Fruit fly (Drosophila melanogaster): ENCODE measurements around the gene NijA.
A peak's percentile ranks its signal among the peaks of the same experiment; 100 is the strongest.

dm6 chr3L:10665433-10666150 lies 31.1 kb downstream of the NijA start:
- TF ChIP-seq CG3065 (GFP tag; optimal IDR thresholded peaks at IDR 0.05) (peak; percentile 95), NC2β (GFP tag; optimal IDR thresholded peaks at IDR 0.05) (peak; percentile 83), croc (GFP tag; conservative IDR thresholded peaks at IDR 0.05) (peak; percentile 93), CG10147 (GFP tag; optimal IDR thresholded peaks at IDR 0.05) (peak; percentile 95), fru (optimal IDR thresholded peaks at IDR 0.05) (no peak), kah (GFP tag; optimal IDR thresholded peaks at IDR 0.05) (peak; percentile 94), Rx (GFP tag; IDR thresholded peaks at IDR 0.05) (peak; percentile 59)
